Worm (Caenorhabditis elegans) whole organism, L4 larva: Measurements from ENCODE around the gene C13G3.12.
A peak's percentile ranks its signal among the peaks of the same experiment; 100 is the strongest.

ENCODE experiments used
- F10B5.3 ChIP-seq: sonication (generic microtip); optimal IDR thresholded peaks from 2 replicates; lab custom pipeline; 2016; ENCODE audit warnings: mild to moderate bottlenecking, missing genetic modification characterization, missing compliant biosample characterization
- F26F4.8 ChIP-seq: fragments of 200-800 bp; sonication (Bioruptor generic); conservative IDR thresholded peaks from 2 replicates; pipeline ENCODE4 v1.3.6; 2022; ENCODE audit warnings: missing genetic modification characterization, missing compliant biosample characterization
- F44E2.7 ChIP-seq: fragments of 200-800 bp; sonication (Bioruptor generic); IDR thresholded peaks from 2 replicates; pipeline ENCODE4 v2.1.2; 2022; ENCODE audit warnings: missing genetic modification characterization, missing compliant biosample characterization
- T20F7.1 ChIP-seq: fragments of 200-800 bp; sonication (Bioruptor generic); optimal IDR thresholded peaks from 2 replicates; lab custom pipeline; 2018; ENCODE audit warnings: mild to moderate bottlenecking, missing genetic modification characterization, missing compliant biosample characterization
- T26A8.4 ChIP-seq: fragments of 200-800 bp; sonication (Bioruptor generic); IDR thresholded peaks from 2 replicates; pipeline ENCODE4 v1.3.6; 2022; ENCODE audit warnings: missing genetic modification characterization, missing compliant biosample characterization
- Y5F2A.4 ChIP-seq: fragments of 200-800 bp; sonication (Bioruptor generic); optimal IDR thresholded peaks from 2 replicates; lab custom pipeline; 2018; ENCODE audit warnings: mild to moderate bottlenecking, missing genetic modification characterization, missing compliant biosample characterization
- aly-2 ChIP-seq: sonication (generic microtip); optimal IDR thresholded peaks from 2 replicates; lab custom pipeline; 2018; ENCODE audit warnings: missing biosample characterization, missing genetic modification characterization
- attf-4 ChIP-seq: sonication (generic microtip); optimal IDR thresholded peaks from 3 replicates; lab custom pipeline; 2017; ENCODE audit warnings: missing biosample characterization, missing genetic modification characterization
- ceh-20 ChIP-seq: fragments of 200-800 bp; sonication (Bioruptor generic); IDR thresholded peaks from 2 replicates; pipeline ENCODE4 v1.3.6; 2022; ENCODE audit warnings: missing genetic modification reagents, missing genetic modification characterization, missing compliant biosample characterization
- ceh-62 ChIP-seq: sonication (generic microtip); optimal IDR thresholded peaks from 2 replicates; lab custom pipeline; 2017; ENCODE audit warnings: missing biosample characterization, missing genetic modification characterization
- cey-2 ChIP-seq: sonication (generic microtip); optimal IDR thresholded peaks from 3 replicates; lab custom pipeline; 2017; ENCODE audit warnings: missing genetic modification characterization, mild to moderate bottlenecking, missing compliant biosample characterization, antibody characterized with exemption, borderline replicate concordance; ENCODE audit not compliant: insufficient read depth
- ctbp-1 ChIP-seq: fragments of 200-800 bp; sonication (Bioruptor generic); IDR thresholded peaks from 2 replicates; pipeline ENCODE4 v1.3.6; 2022; ENCODE audit warnings: missing genetic modification reagents, missing genetic modification characterization, missing compliant biosample characterization
- daf-16 ChIP-seq, 3 experiments: sonication (generic microtip); optimal IDR thresholded peaks; 2 replicates each; lab custom pipeline; 2016 to 2017; ENCODE audit warnings: missing genetic modification characterization in 3 of 3, missing genetic modification reagents in 3 of 3, mild to moderate bottlenecking in 2 of 3, missing compliant biosample characterization in 2 of 3, missing biosample characterization in 1 of 3, moderate library complexity in 1 of 3
- dmd-6 ChIP-seq: fragments of 200-800 bp; sonication (Bioruptor generic); IDR thresholded peaks from 2 replicates; pipeline ENCODE4 v1.3.6; 2022; ENCODE audit warnings: missing genetic modification reagents, missing genetic modification characterization, missing compliant biosample characterization
- duxl-1 ChIP-seq: sonication (generic microtip); optimal IDR thresholded peaks from 2 replicates; lab custom pipeline; 2016; ENCODE audit warnings: mild to moderate bottlenecking, missing genetic modification characterization, moderate library complexity, missing compliant biosample characterization; ENCODE audit not compliant: poor library complexity
- dve-1 ChIP-seq: sonication (generic microtip); optimal IDR thresholded peaks from 2 replicates; lab custom pipeline; 2017; ENCODE audit warnings: antibody characterized with exemption, mild to moderate bottlenecking, missing genetic modification characterization, missing compliant biosample characterization; ENCODE audit not compliant: insufficient read depth
- hif-1 ChIP-seq, 2 experiments: sonication (generic microtip); optimal IDR thresholded peaks; 2 replicates each; lab custom pipeline; 2016 to 2017; ENCODE audit warnings: missing compliant biosample characterization in 2 of 2, missing genetic modification characterization in 2 of 2, missing genetic modification reagents in 2 of 2, missing genotype in 2 of 2, mild to moderate bottlenecking in 1 of 2
- hlh-11 ChIP-seq: fragments of 200-800 bp; sonication (Bioruptor generic); optimal IDR thresholded peaks from 2 replicates; lab custom pipeline; 2018; ENCODE audit warnings: mild to moderate bottlenecking, missing genetic modification characterization, missing compliant biosample characterization
- hlh-30 ChIP-seq: sonication (generic microtip); optimal IDR thresholded peaks from 2 replicates; lab custom pipeline; 2017; ENCODE audit warnings: antibody characterized with exemption, mild to moderate bottlenecking, missing genetic modification characterization, missing compliant biosample characterization; ENCODE audit not compliant: insufficient read depth
- lin-1 ChIP-seq: fragments of 200-800 bp; sonication (Bioruptor generic); IDR thresholded peaks from 2 replicates; pipeline ENCODE4 v1.3.6; 2022; ENCODE audit warnings: missing genetic modification reagents, missing genetic modification characterization, missing compliant biosample characterization
- lin-13 ChIP-seq: fragments of 150-350 bp; optimal IDR thresholded peaks from 2 replicates; lab custom pipeline; 2014; ENCODE audit warnings: missing biosample characterization, missing genetic modification reagents, missing genetic modification characterization
- lin-29 ChIP-seq: fragments of 200-800 bp; sonication (Bioruptor generic); IDR thresholded peaks from 2 replicates; pipeline ENCODE4 v1.3.6; 2022; ENCODE audit warnings: missing genetic modification reagents, missing genetic modification characterization, missing compliant biosample characterization
- lir-3 ChIP-seq: sonication (generic microtip); optimal IDR thresholded peaks from 2 replicates; lab custom pipeline; 2016; ENCODE audit warnings: mild to moderate bottlenecking, missing genetic modification characterization, missing compliant biosample characterization
- lsy-2 ChIP-seq, 2 experiments: fragments of 150-350 bp in 1 of 2; sonication (generic microtip) in 1 of 2; optimal IDR thresholded peaks; 2 replicates each; lab custom pipeline; 2014 to 2017; ENCODE audit warnings: missing biosample characterization in 2 of 2, missing genetic modification characterization in 2 of 2
- madf-5 ChIP-seq, 2 experiments: fragments of 200-800 bp; sonication (Bioruptor generic); IDR thresholded peaks; 2 replicates each; pipeline ENCODE4 v1.3.6; 2022; ENCODE audit warnings: missing compliant biosample characterization in 2 of 2, missing genetic modification characterization in 2 of 2
- mdl-1 ChIP-seq, 2 experiments: fragments of 150-350 bp in 1 of 2; sonication (generic microtip) in 1 of 2; optimal IDR thresholded peaks; 2 replicates each; lab custom pipeline; 2014 to 2017; ENCODE audit warnings: missing biosample characterization in 2 of 2, missing genetic modification characterization in 2 of 2
- mep-1 ChIP-seq: fragments of 150-350 bp; sonication (generic microtip); optimal IDR thresholded peaks from 3 replicates; lab custom pipeline; 2014; ENCODE audit warnings: missing biosample characterization, missing genetic modification characterization
- mxl-3 ChIP-seq: fragments of 200-800 bp; sonication (Bioruptor generic); optimal IDR thresholded peaks from 2 replicates; lab custom pipeline; 2018; ENCODE audit warnings: mild to moderate bottlenecking, missing genetic modification characterization, missing compliant biosample characterization
- nhr-10 ChIP-seq: fragments of 150-350 bp; optimal IDR thresholded peaks from 2 replicates; lab custom pipeline; 2014; ENCODE audit warnings: missing biosample characterization, missing genetic modification characterization
- nhr-102 ChIP-seq: sonication (generic microtip); optimal IDR thresholded peaks from 2 replicates; lab custom pipeline; 2016; ENCODE audit warnings: mild to moderate bottlenecking, missing genetic modification characterization, moderate library complexity, missing compliant biosample characterization
- nhr-11 ChIP-seq: fragments of 150-350 bp; optimal IDR thresholded peaks from 2 replicates; lab custom pipeline; 2014; ENCODE audit warnings: missing biosample characterization, missing genetic modification characterization
- nhr-28 ChIP-seq: fragments of 150-350 bp; optimal IDR thresholded peaks from 2 replicates; lab custom pipeline; 2014; ENCODE audit warnings: missing biosample characterization, missing genetic modification characterization
- nhr-41 ChIP-seq: fragments of 200-800 bp; sonication (Bioruptor generic); IDR thresholded peaks from 2 replicates; pipeline ENCODE4 v1.3.6; 2022; ENCODE audit warnings: missing genetic modification reagents, missing genetic modification characterization, missing compliant biosample characterization
- nhr-42 ChIP-seq: fragments of 200-800 bp; sonication (Bioruptor generic); IDR thresholded peaks from 2 replicates; pipeline ENCODE4 v1.3.6; 2022; ENCODE audit warnings: missing genetic modification characterization, missing compliant biosample characterization
- nhr-48 ChIP-seq: sonication (generic microtip); optimal IDR thresholded peaks from 2 replicates; lab custom pipeline; 2016; ENCODE audit warnings: mild to moderate bottlenecking, missing genetic modification characterization, missing compliant biosample characterization
- nhr-6 ChIP-seq: fragments of 150-350 bp; optimal IDR thresholded peaks from 2 replicates; lab custom pipeline; 2014; ENCODE audit warnings: missing biosample characterization, missing genetic modification characterization
- nhr-76 ChIP-seq: fragments of 150-350 bp; optimal IDR thresholded peaks from 2 replicates; lab custom pipeline; 2014; ENCODE audit warnings: missing biosample characterization, missing genetic modification characterization
- nhr-77 ChIP-seq: fragments of 150-350 bp; optimal IDR thresholded peaks from 2 replicates; lab custom pipeline; 2014; ENCODE audit warnings: missing biosample characterization, missing genetic modification characterization
- pha-4 ChIP-seq, 2 experiments: fragments of 150-350 bp in 1 of 2; fragments of 200-800 bp in 1 of 2; sonication (Bioruptor generic) in 1 of 2; IDR thresholded peaks in 1 of 2; optimal IDR thresholded peaks in 1 of 2; 2 replicates each; pipeline versions ENCODE4 v1.3.6 to Lab custom; 2014 to 2022; ENCODE audit warnings: missing genetic modification characterization in 2 of 2, missing genetic modification reagents in 2 of 2, missing biosample characterization in 1 of 2, missing compliant biosample characterization in 1 of 2
- php-3 ChIP-seq: fragments of 200-800 bp; sonication (Bioruptor generic); IDR thresholded peaks from 2 replicates; pipeline ENCODE4 v1.3.6; 2022; ENCODE audit warnings: missing genetic modification reagents, missing genetic modification characterization, missing compliant biosample characterization
- pqm-1 ChIP-seq: sonication (generic microtip); optimal IDR thresholded peaks from 2 replicates; lab custom pipeline; 2017; ENCODE audit warnings: missing biosample characterization, missing genetic modification characterization
- rbr-2 ChIP-seq: sonication (generic microtip); optimal IDR thresholded peaks from 2 replicates; lab custom pipeline; 2016; ENCODE audit warnings: missing genotype, missing genetic modification characterization, missing compliant biosample characterization
- saeg-2 ChIP-seq: fragments of 200-800 bp; sonication (Bioruptor generic); IDR thresholded peaks from 2 replicates; pipeline ENCODE4 v1.3.6; 2022; ENCODE audit warnings: missing genetic modification reagents, missing genetic modification characterization, missing compliant biosample characterization
- sdz-12 ChIP-seq: fragments of 200-800 bp; sonication (Bioruptor generic); optimal IDR thresholded peaks from 2 replicates; lab custom pipeline; 2018; ENCODE audit warnings: mild to moderate bottlenecking, missing genetic modification characterization, missing compliant biosample characterization
- set-16 ChIP-seq: fragments of 200-800 bp; sonication (Bioruptor generic); IDR thresholded peaks from 2 replicates; pipeline ENCODE4 v1.3.6; 2022; ENCODE audit warnings: missing genetic modification reagents, missing genetic modification characterization, missing compliant biosample characterization
- skn-1 ChIP-seq: fragments of 150-350 bp; optimal IDR thresholded peaks from 2 replicates; lab custom pipeline; 2014; ENCODE audit warnings: missing biosample characterization, missing genetic modification characterization
- snpc-4 ChIP-seq: fragments of 150-350 bp; optimal IDR thresholded peaks from 2 replicates; lab custom pipeline; 2014; ENCODE audit warnings: missing biosample characterization, missing genetic modification characterization
- spr-3 ChIP-seq: fragments of 200-800 bp; sonication (Bioruptor generic); optimal IDR thresholded peaks from 2 replicates; lab custom pipeline; 2018; ENCODE audit warnings: mild to moderate bottlenecking, missing genetic modification characterization, missing compliant biosample characterization
- tra-1 ChIP-seq: fragments of 200-800 bp; sonication (Bioruptor generic); IDR thresholded peaks from 2 replicates; pipeline ENCODE4 v1.3.6; 2022; ENCODE audit warnings: missing genetic modification reagents, missing genetic modification characterization, missing compliant biosample characterization
- zag-1 ChIP-seq: fragments of 150-350 bp; optimal IDR thresholded peaks from 2 replicates; lab custom pipeline; 2014; ENCODE audit warnings: missing biosample characterization, missing genetic modification characterization

C13G3.12 gene

DNA sequence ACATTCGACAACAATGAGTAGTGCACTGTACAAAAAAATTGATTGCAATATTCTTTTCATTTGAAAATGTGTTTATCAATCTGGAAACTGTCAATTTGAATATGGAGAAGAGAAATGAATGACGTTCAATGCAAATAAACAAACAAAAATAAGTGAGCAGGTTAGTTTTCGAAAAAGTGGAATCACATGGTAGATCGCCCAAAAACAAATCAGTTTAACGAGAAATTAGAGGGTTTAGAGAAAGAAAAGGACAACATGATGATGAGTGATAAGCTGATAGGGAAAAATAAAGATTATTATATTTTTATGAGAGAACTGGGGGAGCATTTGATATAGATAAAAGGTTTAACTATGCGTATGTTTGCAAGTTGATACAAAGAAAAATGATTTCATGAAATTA lies 46.6 kb upstream of the C13G3.12 start, which contains the start of gene T04C12.8:
TSS of gene T04C12.8 (minus strand) at position 82 of the 400 bp plus-strand sequence.
- no peak for TF ChIP-seq ctbp-1 (GFP tag; lab: Robert Waterston, UW)
- TF ChIP-seq sdz-12, result no peak
- peak in 1 of 2 experiments; percentile 53 for TF ChIP-seq lsy-2 (tag; optimal IDR thresholded peaks at IDR 0.05; lab: Kevin White, UChicago)
- no peak for TF ChIP-seq ceh-62 (tag; lab: Kevin White, UChicago)
- TF ChIP-seq nhr-6 (tag; lab: Kevin White, UChicago), result no peak
- TF ChIP-seq F44E2.7 (GFP tag; lab: Robert Waterston, UW), result no peak
- TF ChIP-seq lir-3, result no peak
- TF ChIP-seq attf-4 (tag; lab: Kevin White, UChicago), result no peak
- TF ChIP-seq rbr-2 (tag; lab: Kevin White, UChicago), result no peak
- TF ChIP-seq hif-1 (tag; optimal IDR thresholded peaks at IDR 0.05; lab: Kevin White, UChicago), result peak in 1 of 2 experiments; percentile 27
- no peak for TF ChIP-seq pha-4 (GFP tag; IDR thresholded peaks at IDR 0.05; lab: Robert Waterston, UW)
- TF ChIP-seq pha-4 (tag; optimal IDR thresholded peaks at IDR 0.05; lab: Kevin White, UChicago), result peak; percentile 2
- TF ChIP-seq aly-2 (tag; lab: Kevin White, UChicago), result no peak
- TF ChIP-seq hlh-11 (tag; lab: Kevin White, UChicago), result peak; percentile 91
- no peak for TF ChIP-seq snpc-4 (tag; lab: Kevin White, UChicago)
- TF ChIP-seq pqm-1, result peak; percentile 94
- peak; percentile 65; the same call in 1 of the 2 replicates for TF ChIP-seq saeg-2 (GFP tag; lab: Robert Waterston, UW)
- TF ChIP-seq nhr-42 (GFP tag; lab: Robert Waterston, UW), result 0 out of 2 replicates have a peak, but pooled peaks have one; percentile 5
- TF ChIP-seq lin-13 (GFP tag; lab: Kevin White, UChicago), result no peak
- TF ChIP-seq Y5F2A.4 (GFP tag; lab: Kevin White, UChicago), result no peak
- peak; percentile 36; the same call in 1 of the 2 replicates for TF ChIP-seq T26A8.4 (GFP tag; lab: Robert Waterston, UW)
- peak; percentile 94 for TF ChIP-seq php-3 (GFP tag; lab: Robert Waterston, UW)
- no peak for TF ChIP-seq set-16 (GFP tag; lab: Robert Waterston, UW)
- no peak for TF ChIP-seq nhr-10 (tag; lab: Kevin White, UChicago)
- peak; percentile 54 for TF ChIP-seq mxl-3 (GFP tag; lab: Kevin White, UChicago)
- TF ChIP-seq nhr-102 (tag; lab: Kevin White, UChicago), result peak; percentile 82
- no peak for TF ChIP-seq cey-2 (tag; lab: Kevin White, UChicago)
- TF ChIP-seq ceh-20 (GFP tag; lab: Robert Waterston, UW), result 0 out of 2 replicates have a peak, but pooled peaks have one; percentile 41
- TF ChIP-seq F26F4.8 (GFP tag; lab: Robert Waterston, UW), result no peak
- peak; percentile 58 for TF ChIP-seq T20F7.1 (GFP tag; lab: Kevin White, UChicago)
- TF ChIP-seq nhr-11 (tag; lab: Kevin White, UChicago), result no peak
- peak; percentile 96 for TF ChIP-seq dve-1 (tag; lab: Kevin White, UChicago)
- no peak for TF ChIP-seq madf-5 (GFP tag; IDR thresholded peaks at IDR 0.05; lab: Robert Waterston, UW)
- TF ChIP-seq nhr-48 (tag; lab: Kevin White, UChicago), result peak; percentile 21
- TF ChIP-seq F10B5.3 (tag; lab: Kevin White, UChicago), result no peak
- TF ChIP-seq lin-29, result no peak
- TF ChIP-seq mdl-1 (tag; optimal IDR thresholded peaks at IDR 0.05; lab: Kevin White, UChicago), result peak in 1 of 2 experiments; percentile 77
- TF ChIP-seq hlh-30 (tag; lab: Kevin White, UChicago), result peak; percentile 69
- TF ChIP-seq mep-1, result peak; percentile 20
- TF ChIP-seq spr-3 (GFP tag; lab: Kevin White, UChicago), result no peak
- no peak for TF ChIP-seq nhr-76 (tag; lab: Kevin White, UChicago)
- TF ChIP-seq skn-1 (tag; lab: Kevin White, UChicago), result no peak
- TF ChIP-seq duxl-1 (tag; lab: Kevin White, UChicago), result no peak
- no peak for TF ChIP-seq zag-1 (tag; lab: Kevin White, UChicago)
- TF ChIP-seq tra-1, result peak; percentile 61; the same call in 1 of the 2 replicates
- peak; percentile 92 for TF ChIP-seq dmd-6 (GFP tag; lab: Robert Waterston, UW)
- peak in 1 of 2 experiments; percentile 86 for TF ChIP-seq daf-16 (GFP tag; optimal IDR thresholded peaks at IDR 0.05; lab: Kevin White, UChicago)
- peak; percentile 99 for TF ChIP-seq daf-16 (tag; optimal IDR thresholded peaks at IDR 0.05; lab: Kevin White, UChicago)
- TF ChIP-seq nhr-28 (tag; lab: Kevin White, UChicago), result peak; percentile 86
- TF ChIP-seq lin-1, result peak; percentile 52
- TF ChIP-seq nhr-77 (tag; lab: Kevin White, UChicago), result peak; percentile 92
- TF ChIP-seq nhr-41 (GFP tag; lab: Robert Waterston, UW), result no peak
